Worm (Caenorhabditis elegans) whole organism, young adult: ENCODE data around the gene B0303.7.
A peak's percentile ranks its signal among the peaks of the same experiment; 100 is the strongest.

ENCODE experiments used
- B0019.2 ChIP-seq: fragments of 200-800 bp; sonication (Bioruptor generic); conservative IDR thresholded peaks from 2 replicates; pipeline ENCODE4 v1.3.6; 2022; ENCODE audit warnings: missing genetic modification reagents, missing genetic modification characterization, missing compliant biosample characterization
- C17E4.6 ChIP-seq: fragments of 200-800 bp; sonication (Bioruptor generic); IDR thresholded peaks from 2 replicates; pipeline ENCODE4 v1.3.6; 2022; ENCODE audit warnings: missing genetic modification reagents, missing genetic modification characterization, missing compliant biosample characterization
- F23B12.7 ChIP-seq: sonication (generic microtip); optimal IDR thresholded peaks from 2 replicates; lab custom pipeline; 2017; ENCODE audit warnings: missing genetic modification characterization, mild to moderate bottlenecking, missing compliant biosample characterization, antibody characterized with exemption, moderate library complexity; ENCODE audit not compliant: insufficient read depth
- F52B5.7 ChIP-seq: sonication (generic microtip); optimal IDR thresholded peaks from 2 replicates; lab custom pipeline; 2016; ENCODE audit warnings: mild to moderate bottlenecking, missing genetic modification characterization, missing compliant biosample characterization
- F57A8.1 ChIP-seq: fragments of 200-800 bp; sonication (Bioruptor generic); optimal IDR thresholded peaks from 2 replicates; lab custom pipeline; 2018; ENCODE audit warnings: mild to moderate bottlenecking, missing genetic modification characterization, moderate library complexity, missing compliant biosample characterization
- F57C9.4 ChIP-seq: sonication (generic microtip); optimal IDR thresholded peaks from 2 replicates; lab custom pipeline; 2017; ENCODE audit warnings: mild to moderate bottlenecking, missing genetic modification characterization, missing compliant biosample characterization
- T07F8.4 ChIP-seq: sonication (generic microtip); optimal IDR thresholded peaks from 2 replicates; lab custom pipeline; 2016; ENCODE audit warnings: mild to moderate bottlenecking, missing genetic modification characterization, moderate library complexity, missing compliant biosample characterization
- Y79H2A.3 ChIP-seq: fragments of 200-800 bp; sonication (Bioruptor generic); conservative IDR thresholded peaks from 2 replicates; pipeline ENCODE4 v1.3.6; 2022; ENCODE audit warnings: missing genetic modification reagents, missing genetic modification characterization, missing compliant biosample characterization
- ama-1 ChIP-seq, 3 experiments: fragments of 150-350 bp in 1 of 3; sonication (generic microtip) in 2 of 3; optimal IDR thresholded peaks; 2 replicates each; lab custom pipeline; 2014 to 2018; ENCODE audit warnings: missing biosample characterization in 2 of 3, missing genetic modification characterization in 2 of 3, missing genetic modification reagents in 2 of 3
- bed-2 ChIP-seq: fragments of 200-800 bp; sonication (Bioruptor generic); IDR thresholded peaks from 2 replicates; pipeline ENCODE4 v1.3.6; 2022; ENCODE audit warnings: missing genetic modification reagents, missing genetic modification characterization, missing compliant biosample characterization
- cebp-2 ChIP-seq: fragments of 200-800 bp; sonication (Bioruptor generic); IDR thresholded peaks from 2 replicates; pipeline ENCODE4 v1.3.6; 2022; ENCODE audit warnings: missing genetic modification characterization, missing compliant biosample characterization
- ceh-100 ChIP-seq: fragments of 200-800 bp; sonication (Bioruptor generic); IDR thresholded peaks from 2 replicates; pipeline ENCODE4 v1.3.6; 2022; ENCODE audit warnings: missing genetic modification reagents, missing genetic modification characterization, missing compliant biosample characterization
- chd-7 ChIP-seq: sonication (generic microtip); optimal IDR thresholded peaks from 2 replicates; lab custom pipeline; 2016; ENCODE audit warnings: mild to moderate bottlenecking, missing genetic modification characterization, moderate library complexity, missing compliant biosample characterization
- dpff-1 ChIP-seq: sonication (generic microtip); optimal IDR thresholded peaks from 2 replicates; lab custom pipeline; 2017; ENCODE audit warnings: mild to moderate bottlenecking, missing genetic modification characterization, missing compliant biosample characterization
- egl-18 ChIP-seq: fragments of 200-800 bp; sonication (Bioruptor generic); IDR thresholded peaks from 2 replicates; pipeline ENCODE4 v1.3.6; 2022; ENCODE audit warnings: missing genetic modification reagents, missing genetic modification characterization, missing compliant biosample characterization
- ets-4 ChIP-seq: fragments of 200-800 bp; sonication (Bioruptor generic); optimal IDR thresholded peaks from 2 replicates; lab custom pipeline; 2018; ENCODE audit warnings: mild to moderate bottlenecking, missing genetic modification characterization, missing compliant biosample characterization
- hlh-12 ChIP-seq: sonication (generic microtip); optimal IDR thresholded peaks from 2 replicates; lab custom pipeline; 2016; ENCODE audit warnings: missing genetic modification characterization, missing compliant biosample characterization
- hmg-1.2 ChIP-seq: fragments of 200-800 bp; sonication (Bioruptor generic); IDR thresholded peaks from 2 replicates; pipeline ENCODE4 v1.3.6; 2022; ENCODE audit warnings: missing genetic modification reagents, missing genetic modification characterization, missing compliant biosample characterization
- lag-1 ChIP-seq: fragments of 200-800 bp; sonication (Bioruptor generic); IDR thresholded peaks from 2 replicates; pipeline ENCODE4 v1.3.6; 2022; ENCODE audit warnings: missing genetic modification reagents, missing genetic modification characterization, missing compliant biosample characterization
- let-526 ChIP-seq: fragments of 200-800 bp; sonication (Bioruptor generic); IDR thresholded peaks from 2 replicates; pipeline ENCODE4 v1.3.6; 2022; ENCODE audit warnings: missing genetic modification reagents, missing genetic modification characterization, missing compliant biosample characterization
- lin-40 ChIP-seq: sonication (generic microtip); optimal IDR thresholded peaks from 2 replicates; lab custom pipeline; 2016; ENCODE audit warnings: missing genetic modification characterization, mild to moderate bottlenecking, missing compliant biosample characterization, missing genotype, missing genetic modification reagents
- lin-54 ChIP-seq: fragments of 200-800 bp; sonication (Bioruptor generic); optimal IDR thresholded peaks from 2 replicates; lab custom pipeline; 2018; ENCODE audit warnings: mild to moderate bottlenecking, missing genetic modification characterization, missing compliant biosample characterization
- madf-10 ChIP-seq: sonication (generic microtip); optimal IDR thresholded peaks from 2 replicates; lab custom pipeline; 2016; ENCODE audit warnings: mild to moderate bottlenecking, missing genetic modification characterization, missing compliant biosample characterization
- mcd-1 ChIP-seq: fragments of 200-800 bp; sonication (Bioruptor generic); IDR thresholded peaks from 2 replicates; pipeline ENCODE4 v1.3.6; 2022; ENCODE audit warnings: missing genetic modification reagents, missing genetic modification characterization, missing compliant biosample characterization
- mes-4 ChIP-seq: sonication (generic microtip); optimal IDR thresholded peaks from 2 replicates; lab custom pipeline; 2016; ENCODE audit warnings: missing genotype, missing genetic modification characterization, missing compliant biosample characterization
- nfyb-1 ChIP-seq: fragments of 200-800 bp; sonication (Bioruptor generic); IDR thresholded peaks from 2 replicates; pipeline ENCODE4 v1.3.6; 2022; ENCODE audit warnings: missing genetic modification reagents, missing genetic modification characterization, missing compliant biosample characterization
- nhr-120 ChIP-seq: fragments of 200-800 bp; sonication (Bioruptor generic); IDR thresholded peaks from 2 replicates; pipeline ENCODE4 v1.3.6; 2022; ENCODE audit warnings: missing genetic modification characterization, missing compliant biosample characterization
- nhr-179 ChIP-seq: sonication (generic microtip); optimal IDR thresholded peaks from 2 replicates; lab custom pipeline; 2016; ENCODE audit warnings: mild to moderate bottlenecking, missing genetic modification characterization, missing compliant biosample characterization
- pha-4 ChIP-seq: fragments of 150-350 bp; sonication (generic microtip); optimal IDR thresholded peaks from 2 replicates; lab custom pipeline; 2014; ENCODE audit warnings: missing biosample characterization, missing genetic modification reagents, missing genetic modification characterization
- rcor-1 ChIP-seq: fragments of 200-800 bp; sonication (Bioruptor generic); IDR thresholded peaks from 2 replicates; pipeline ENCODE4 v1.3.6; 2022; ENCODE audit warnings: missing genetic modification reagents, missing genetic modification characterization, missing compliant biosample characterization
- sdz-38 ChIP-seq: sonication (generic microtip); optimal IDR thresholded peaks from 2 replicates; lab custom pipeline; 2016; ENCODE audit warnings: missing genotype, missing genetic modification characterization, missing compliant biosample characterization
- snpc-1.1 ChIP-seq: sonication (generic microtip); optimal IDR thresholded peaks from 2 replicates; lab custom pipeline; 2017; ENCODE audit warnings: missing genetic modification characterization, mild to moderate bottlenecking, missing compliant biosample characterization, antibody characterized with exemption, moderate library complexity, missing genotype, missing genetic modification reagents; ENCODE audit not compliant: insufficient read depth
- snpc-1.3 ChIP-seq: sonication (generic microtip); optimal IDR thresholded peaks from 2 replicates; lab custom pipeline; 2017; ENCODE audit warnings: missing genetic modification characterization, mild to moderate bottlenecking, missing compliant biosample characterization, antibody characterized with exemption, moderate library complexity, missing genotype, missing genetic modification reagents; ENCODE audit not compliant: insufficient read depth
- snpc-3.4 ChIP-seq: sonication (generic microtip); optimal IDR thresholded peaks from 2 replicates; lab custom pipeline; 2017; ENCODE audit warnings: missing genetic modification characterization, mild to moderate bottlenecking, missing compliant biosample characterization, antibody characterized with exemption, moderate library complexity, missing genotype, missing genetic modification reagents
- snpc-4 ChIP-seq, 5 experiments: fragments of 150-350 bp in 1 of 5; sonication (generic microtip) in 4 of 5; optimal IDR thresholded peaks; 2 replicates each; lab custom pipeline; 2014 to 2018; ENCODE audit warnings: missing genetic modification characterization in 5 of 5, missing biosample characterization in 3 of 5, antibody characterized with exemption in 2 of 5, mild to moderate bottlenecking in 2 of 5, missing compliant biosample characterization in 2 of 5, missing genotype in 2 of 5, moderate library complexity in 2 of 5, missing genetic modification reagents in 1 of 5
- unc-130 ChIP-seq: sonication (generic microtip); optimal IDR thresholded peaks from 2 replicates; lab custom pipeline; 2016; ENCODE audit warnings: missing genetic modification reagents, missing genetic modification characterization, missing compliant biosample characterization
- xnd-1 ChIP-seq: sonication (generic microtip); optimal IDR thresholded peaks from 2 replicates; lab custom pipeline; 2016; ENCODE audit warnings: missing genotype, missing genetic modification reagents, missing genetic modification characterization, missing compliant biosample characterization
- ztf-25 ChIP-seq: fragments of 200-800 bp; sonication (Bioruptor generic); IDR thresholded peaks from 2 replicates; pipeline ENCODE4 v1.3.6; 2022; ENCODE audit warnings: missing genetic modification reagents, missing genetic modification characterization, missing compliant biosample characterization

Gene B0303.7

ce11 chrIII:8658367-8658761, 35.1 kb upstream of the B0303.7 start (continued):
- TF ChIP-seq ets-4 (no peak), ama-1 (optimal IDR thresholded peaks at IDR 0.05; lab: Kevin White, UChicago) (peak; percentile 9), ama-1 (GFP tag; optimal IDR thresholded peaks at IDR 0.05; lab: Kevin White, UChicago) (no peak), cebp-2 (GFP tag; lab: Robert Waterston, UW) (no peak), snpc-1.1 (tag; lab: Kevin White, UChicago) (no peak), let-526 (GFP tag; lab: Robert Waterston, UW) (peak; percentile 53; the same call in 1 of the 2 replicates), chd-7 (peak; percentile 88), nhr-120 (GFP tag; lab: Robert Waterston, UW) (no peak), F57C9.4 (tag; lab: Kevin White, UChicago) (no peak), F52B5.7 (tag; lab: Kevin White, UChicago) (no peak), hlh-12 (tag; lab: Kevin White, UChicago) (no peak), unc-130 (no peak)

DNA sequence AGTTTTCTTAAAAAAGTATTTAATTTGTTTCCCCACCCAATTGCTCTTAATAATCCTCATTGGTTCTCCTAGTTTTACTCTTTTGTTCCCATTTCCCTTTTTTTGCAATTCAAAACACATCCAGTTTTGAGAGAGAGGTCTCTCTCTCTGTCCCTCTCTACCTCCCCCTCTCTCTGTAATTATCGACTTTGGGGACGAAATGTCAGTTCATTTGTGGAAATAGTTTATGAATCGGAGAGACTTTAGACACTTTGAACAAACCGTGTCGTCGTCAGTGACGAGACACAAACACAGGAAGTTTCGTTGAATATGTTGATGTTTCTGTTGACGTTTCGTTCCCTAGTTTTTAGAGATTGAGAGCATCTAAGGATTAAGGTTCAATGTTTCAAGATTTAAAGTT, 30.3 kb upstream of the B0303.7 start:
- TF ChIP-seq egl-18 (GFP tag; lab: Robert Waterston, UW) (no peak), Y79H2A.3 (no peak), lin-40 (no peak), nhr-179 (tag; lab: Kevin White, UChicago) (no peak), xnd-1 (tag; lab: Kevin White, UChicago) (no peak), bed-2 (GFP tag; lab: Robert Waterston, UW) (no peak), B0019.2 (GFP tag; lab: Robert Waterston, UW) (no peak), snpc-1.3 (tag; lab: Kevin White, UChicago) (no peak), C17E4.6 (GFP tag; lab: Robert Waterston, UW) (no peak), lin-54 (GFP tag; lab: Kevin White, UChicago) (no peak), F23B12.7 (no peak)

- TF ChIP-seq mes-4 (tag; lab: Kevin White, UChicago): no peak
- no peak for TF ChIP-seq nfyb-1 (GFP tag; lab: Robert Waterston, UW)
- no peak for TF ChIP-seq ztf-25 (GFP tag; lab: Robert Waterston, UW)
- no peak for TF ChIP-seq pha-4 (tag; lab: Kevin White, UChicago)
- no peak for TF ChIP-seq T07F8.4 (tag; lab: Kevin White, UChicago)
- TF ChIP-seq sdz-38 (tag; lab: Kevin White, UChicago): no peak
- TF ChIP-seq dpff-1 (tag; lab: Kevin White, UChicago): no peak
- no peak for TF ChIP-seq F52B5.7 (tag; lab: Kevin White, UChicago)
- TF ChIP-seq lag-1 (GFP tag; lab: Robert Waterston, UW): no peak
- no peak for TF ChIP-seq mcd-1
- TF ChIP-seq hmg-1.2 (GFP tag; lab: Robert Waterston, UW): no peak
- TF ChIP-seq ceh-100: no peak
- no peak for TF ChIP-seq madf-10
- no peak for TF ChIP-seq snpc-3.4
- no peak for TF ChIP-seq snpc-4 (GFP tag; optimal IDR thresholded peaks at IDR 0.05; lab: Kevin White, UChicago)
- no peak for TF ChIP-seq snpc-4 (tag; optimal IDR thresholded peaks at IDR 0.05; lab: Kevin White, UChicago)
- TF ChIP-seq chd-7: no peak
- TF ChIP-seq rcor-1 (GFP tag; lab: Robert Waterston, UW): no peak
- TF ChIP-seq lin-40: no peak
- no peak for TF ChIP-seq F57A8.1
- TF ChIP-seq, all 124 proteins: peak for 0
These were observed 28.5 kb upstream of the B0303.7 start, which contains the start of gene F22B7.1 for ce11 chrIII:8664897-8665388. Gene F22B7.1 (plus strand): TSS chrIII:8665338.
